Worm (Caenorhabditis elegans): ENCODE data around the gene F14H8.4.

The F14H8.4 gene

ce11 chrV:15023544-15023943, at the start of gene F14H8.4:
Gene F14H8.4 (plus strand): TSS chrV:15023844.
- TF ChIP-seq daf-8 (GFP tag; IDR thresholded peaks at IDR 0.05) (no peak), nhr-42 (GFP tag; IDR thresholded peaks at IDR 0.05) (no peak), nhr-77 (tag; optimal IDR thresholded peaks at IDR 0.05) (no peak), saeg-2 (GFP tag; IDR thresholded peaks at IDR 0.05) (no peak)

- TF ChIP-seq nhr-77 (tag; optimal IDR thresholded peaks at IDR 0.05) (no peak), ceh-62 (tag; optimal IDR thresholded peaks at IDR 0.05) (no peak), lin-39 (tag; optimal IDR thresholded peaks at IDR 0.05) (no peak), aly-2 (tag; optimal IDR thresholded peaks at IDR 0.05) (no peak), nhr-10 (tag; optimal IDR thresholded peaks at IDR 0.05) (no peak), ZK337.2 (GFP tag; IDR thresholded peaks at IDR 0.05) (no peak), tra-1 (GFP tag; IDR thresholded peaks at IDR 0.05) (no peak), nhr-6 (tag; optimal IDR thresholded peaks at IDR 0.05) (no peak), lim-7 (GFP tag; IDR thresholded peaks at IDR 0.05) (no peak), ama-1 (optimal IDR thresholded peaks at IDR 0.05) (no peak), daf-12 (tag; optimal IDR thresholded peaks at IDR 0.05) (no peak), dpl-1 (GFP tag; optimal IDR thresholded peaks at IDR 0.05) (no peak), nhr-28 (tag; optimal IDR thresholded peaks at IDR 0.05) (no peak), snpc-4 (tag; optimal IDR thresholded peaks at IDR 0.05) (no peak), dve-1 (tag; optimal IDR thresholded peaks at IDR 0.05; ENCODE audit: insufficient read depth) (no peak), lin-1 (GFP tag; IDR thresholded peaks at IDR 0.05) (no peak), madf-9 (GFP tag; conservative IDR thresholded peaks at IDR 0.05) (no peak), gei-8 (GFP tag; optimal IDR thresholded peaks at IDR 0.05) (no peak), dmd-9 (GFP tag; IDR thresholded peaks at IDR 0.05) (no peak)
These were observed 45.4 kb upstream of the F14H8.4 start, which contains the start of the genes grd-12 and F02D8.1 for ce11 chrV:14978205-14978751. Gene grd-12 (plus strand): TSS chrV:14978505. Gene F02D8.1 (minus strand): TSS chrV:14978701.

ce11 chrV:14979937-14980336, 43.7 kb upstream of the F14H8.4 start, which contains the start of gene xbx-1:
Gene xbx-1 (plus strand): TSS chrV:14980237.
- TF ChIP-seq ceh-44 (GFP tag; IDR thresholded peaks at IDR 0.05) (no peak), F10B5.3 (tag; optimal IDR thresholded peaks at IDR 0.05) (no peak), skn-1 (tag; optimal IDR thresholded peaks at IDR 0.05) (no peak), Y75B8A.6 (GFP tag; IDR thresholded peaks at IDR 0.05) (no peak), lin-38 (GFP tag; IDR thresholded peaks at IDR 0.05) (no peak), dmd-9 (GFP tag; IDR thresholded peaks at IDR 0.05) (no peak), F26F4.8 (GFP tag; conservative IDR thresholded peaks at IDR 0.05) (no peak), nhr-77 (tag; optimal IDR thresholded peaks at IDR 0.05) (no peak), zfp-3 (GFP tag; conservative IDR thresholded peaks at IDR 0.05) (no peak), ceh-32 (tag; optimal IDR thresholded peaks at IDR 0.05; ENCODE audit: poor library complexity) (no peak), zip-11 (GFP tag; IDR thresholded peaks at IDR 0.05) (no peak), F37D6.2 (tag; optimal IDR thresholded peaks at IDR 0.05) (no peak), saeg-2 (GFP tag; IDR thresholded peaks at IDR 0.05) (no peak), zfp-2 (tag; optimal IDR thresholded peaks at IDR 0.05) (no peak), nhr-102 (tag; optimal IDR thresholded peaks at IDR 0.05) (no peak), spr-1 (tag; optimal IDR thresholded peaks at IDR 0.05) (no peak)

- TF ChIP-seq ZK546.5 (tag; optimal IDR thresholded peaks at IDR 0.05) (no peak), unc-62 (GFP tag; optimal IDR thresholded peaks at IDR 0.05 in 1 of 2) (peak in 1 of 2 experiments; percentile 26), unc-62 (tag; optimal IDR thresholded peaks at IDR 0.05) (no peak)
These were observed 39.1 kb upstream of the F14H8.4 start, which contains the start of gene F02D8.4 for ce11 chrV:14984593-14984992. Gene F02D8.4 (plus strand): TSS chrV:14984893.

Data from whole organism, L4 larva.